Worm (Caenorhabditis elegans) whole organism, young adult: ENCODE results near the gene Y45G5AM.4.

Source experiments
- B0261.1 ChIP-seq: sonication (generic microtip); optimal IDR thresholded peaks from 2 replicates; lab custom pipeline; 2016; ENCODE audit warnings: mild to moderate bottlenecking, missing genetic modification characterization, moderate library complexity, missing compliant biosample characterization
- B0336.3 ChIP-seq: fragments of 200-800 bp; sonication (Bioruptor generic); IDR thresholded peaks from 2 replicates; pipeline ENCODE4 v1.3.6; 2022; ENCODE audit warnings: missing genetic modification characterization, missing compliant biosample characterization
- F10E7.11 ChIP-seq: sonication (generic microtip); optimal IDR thresholded peaks from 2 replicates; lab custom pipeline; 2017; ENCODE audit warnings: mild to moderate bottlenecking, missing genetic modification characterization, moderate library complexity, missing compliant biosample characterization
- F22D6.2 ChIP-seq: sonication (generic microtip); optimal IDR thresholded peaks from 2 replicates; lab custom pipeline; 2016; ENCODE audit warnings: mild to moderate bottlenecking, missing genetic modification characterization, missing compliant biosample characterization
- F52B5.7 ChIP-seq: sonication (generic microtip); optimal IDR thresholded peaks from 2 replicates; lab custom pipeline; 2016; ENCODE audit warnings: mild to moderate bottlenecking, missing genetic modification characterization, missing compliant biosample characterization
- F57A8.1 ChIP-seq: fragments of 200-800 bp; sonication (Bioruptor generic); optimal IDR thresholded peaks from 2 replicates; lab custom pipeline; 2018; ENCODE audit warnings: mild to moderate bottlenecking, missing genetic modification characterization, moderate library complexity, missing compliant biosample characterization
- K12H6.12 ChIP-seq: fragments of 200-800 bp; sonication (Bioruptor generic); optimal IDR thresholded peaks from 2 replicates; lab custom pipeline; 2018; ENCODE audit warnings: mild to moderate bottlenecking, missing genetic modification characterization, missing compliant biosample characterization
- Y56A3A.18 ChIP-seq: fragments of 200-800 bp; sonication (Bioruptor generic); IDR thresholded peaks from 2 replicates; pipeline ENCODE4 v1.3.6; 2022; ENCODE audit warnings: missing genetic modification reagents, missing genetic modification characterization, missing compliant biosample characterization
- Y95B8A.8 ChIP-seq: fragments of 200-800 bp; sonication (Bioruptor generic); IDR thresholded peaks from 2 replicates; pipeline ENCODE4 v1.3.6; 2022; ENCODE audit warnings: missing genetic modification reagents, missing genetic modification characterization, missing compliant biosample characterization
- ZK185.1 ChIP-seq: sonication (generic microtip); optimal IDR thresholded peaks from 2 replicates; lab custom pipeline; 2016; ENCODE audit warnings: mild to moderate bottlenecking, missing genetic modification characterization, missing compliant biosample characterization; ENCODE audit not compliant: poor library complexity, severe bottlenecking
- akir-1 ChIP-seq: fragments of 200-800 bp; sonication (Bioruptor generic); optimal IDR thresholded peaks from 2 replicates; lab custom pipeline; 2018; ENCODE audit warnings: mild to moderate bottlenecking, missing genetic modification characterization, moderate library complexity, missing compliant biosample characterization
- attf-3 ChIP-seq: fragments of 200-800 bp; sonication (Bioruptor generic); conservative IDR thresholded peaks from 2 replicates; pipeline ENCODE4 v1.3.6; 2022; ENCODE audit warnings: missing genetic modification reagents, missing genetic modification characterization, missing compliant biosample characterization
- bed-1 ChIP-seq: fragments of 200-800 bp; sonication (Bioruptor generic); IDR thresholded peaks from 2 replicates; pipeline ENCODE4 v1.3.6; 2022; ENCODE audit warnings: missing genetic modification reagents, missing genetic modification characterization, missing compliant biosample characterization
- cebp-2 ChIP-seq: fragments of 200-800 bp; sonication (Bioruptor generic); IDR thresholded peaks from 2 replicates; pipeline ENCODE4 v1.3.6; 2022; ENCODE audit warnings: missing genetic modification characterization, missing compliant biosample characterization
- ceh-91 ChIP-seq: fragments of 200-800 bp; sonication (Bioruptor generic); IDR thresholded peaks from 2 replicates; pipeline ENCODE4 v1.3.6; 2022; ENCODE audit warnings: missing genetic modification reagents, missing genetic modification characterization, missing compliant biosample characterization
- chd-7 ChIP-seq: sonication (generic microtip); optimal IDR thresholded peaks from 2 replicates; lab custom pipeline; 2016; ENCODE audit warnings: mild to moderate bottlenecking, missing genetic modification characterization, moderate library complexity, missing compliant biosample characterization
- dpff-1 ChIP-seq: sonication (generic microtip); optimal IDR thresholded peaks from 2 replicates; lab custom pipeline; 2017; ENCODE audit warnings: mild to moderate bottlenecking, missing genetic modification characterization, missing compliant biosample characterization
- fkh-3 ChIP-seq: sonication (generic microtip); optimal IDR thresholded peaks from 2 replicates; lab custom pipeline; 2016; ENCODE audit warnings: mild to moderate bottlenecking, missing genetic modification characterization, missing compliant biosample characterization
- gei-17 ChIP-seq: fragments of 200-800 bp; sonication (Bioruptor generic); optimal IDR thresholded peaks from 2 replicates; lab custom pipeline; 2018; ENCODE audit warnings: mild to moderate bottlenecking, missing genetic modification characterization, missing compliant biosample characterization
- hlh-12 ChIP-seq: sonication (generic microtip); optimal IDR thresholded peaks from 2 replicates; lab custom pipeline; 2016; ENCODE audit warnings: missing genetic modification characterization, missing compliant biosample characterization
- lag-1 ChIP-seq: fragments of 200-800 bp; sonication (Bioruptor generic); IDR thresholded peaks from 2 replicates; pipeline ENCODE4 v1.3.6; 2022; ENCODE audit warnings: missing genetic modification reagents, missing genetic modification characterization, missing compliant biosample characterization
- let-526 ChIP-seq: fragments of 200-800 bp; sonication (Bioruptor generic); IDR thresholded peaks from 2 replicates; pipeline ENCODE4 v1.3.6; 2022; ENCODE audit warnings: missing genetic modification reagents, missing genetic modification characterization, missing compliant biosample characterization
- lin-35 ChIP-seq, 3 experiments: fragments of 150-350 bp in 2 of 3; sonication (generic microtip) in 1 of 3; optimal IDR thresholded peaks; 2 replicates each; lab custom pipeline; 2014 to 2018; ENCODE audit warnings: missing biosample characterization in 3 of 3, missing genetic modification characterization in 3 of 3, missing genetic modification reagents in 3 of 3
- lin-40 ChIP-seq: sonication (generic microtip); optimal IDR thresholded peaks from 2 replicates; lab custom pipeline; 2016; ENCODE audit warnings: missing genetic modification characterization, mild to moderate bottlenecking, missing compliant biosample characterization, missing genotype, missing genetic modification reagents
- lin-54 ChIP-seq: fragments of 200-800 bp; sonication (Bioruptor generic); optimal IDR thresholded peaks from 2 replicates; lab custom pipeline; 2018; ENCODE audit warnings: mild to moderate bottlenecking, missing genetic modification characterization, missing compliant biosample characterization
- lir-1 ChIP-seq: fragments of 200-800 bp; sonication (Bioruptor generic); conservative IDR thresholded peaks from 2 replicates; pipeline ENCODE4 v1.3.6; 2022; ENCODE audit warnings: missing genetic modification reagents, missing genetic modification characterization, missing compliant biosample characterization
- lsy-27 ChIP-seq: sonication (generic microtip); optimal IDR thresholded peaks from 2 replicates; lab custom pipeline; 2017; ENCODE audit warnings: missing genetic modification characterization, mild to moderate bottlenecking, missing compliant biosample characterization, antibody characterized with exemption, missing genotype, borderline replicate concordance; ENCODE audit not compliant: insufficient read depth
- madf-6 ChIP-seq: fragments of 200-800 bp; sonication (Bioruptor generic); IDR thresholded peaks from 2 replicates; pipeline ENCODE4 v1.3.6; 2022; ENCODE audit warnings: missing genetic modification reagents, missing genetic modification characterization, missing compliant biosample characterization
- madf-8 ChIP-seq: fragments of 200-800 bp; sonication (Bioruptor generic); conservative IDR thresholded peaks from 2 replicates; pipeline ENCODE4 v1.3.6; 2022; ENCODE audit warnings: missing genetic modification reagents, missing genetic modification characterization, missing compliant biosample characterization
- mcd-1 ChIP-seq: fragments of 200-800 bp; sonication (Bioruptor generic); IDR thresholded peaks from 2 replicates; pipeline ENCODE4 v1.3.6; 2022; ENCODE audit warnings: missing genetic modification reagents, missing genetic modification characterization, missing compliant biosample characterization
- mel-28 ChIP-seq: sonication (generic microtip); optimal IDR thresholded peaks from 2 replicates; lab custom pipeline; 2016; ENCODE audit warnings: borderline replicate concordance, mild to moderate bottlenecking, missing genetic modification characterization, missing compliant biosample characterization
- pbrm-1 ChIP-seq: fragments of 200-800 bp; sonication (Bioruptor generic); IDR thresholded peaks from 2 replicates; pipeline ENCODE4 v1.3.6; 2022; ENCODE audit warnings: missing genetic modification reagents, missing genetic modification characterization, missing compliant biosample characterization
- pha-4 ChIP-seq: fragments of 150-350 bp; sonication (generic microtip); optimal IDR thresholded peaks from 2 replicates; lab custom pipeline; 2014; ENCODE audit warnings: missing biosample characterization, missing genetic modification reagents, missing genetic modification characterization
- sdz-38 ChIP-seq: sonication (generic microtip); optimal IDR thresholded peaks from 2 replicates; lab custom pipeline; 2016; ENCODE audit warnings: missing genotype, missing genetic modification characterization, missing compliant biosample characterization
- somi-1 ChIP-seq: fragments of 200-800 bp; sonication (Bioruptor generic); optimal IDR thresholded peaks from 2 replicates; lab custom pipeline; 2018; ENCODE audit warnings: mild to moderate bottlenecking, missing genetic modification characterization, missing compliant biosample characterization
- sptf-2 ChIP-seq: fragments of 200-800 bp; sonication (Bioruptor generic); optimal IDR thresholded peaks from 2 replicates; lab custom pipeline; 2018; ENCODE audit warnings: mild to moderate bottlenecking, missing genetic modification characterization, missing compliant biosample characterization
- tbp1 ChIP-seq: fragments of 200-800 bp; sonication (Bioruptor generic); optimal IDR thresholded peaks from 2 replicates; lab custom pipeline; 2018; ENCODE audit warnings: mild to moderate bottlenecking, missing genetic modification characterization, missing compliant biosample characterization
- tlf-1 ChIP-seq: fragments of 200-800 bp; sonication (Bioruptor generic); optimal IDR thresholded peaks from 2 replicates; lab custom pipeline; 2018; ENCODE audit warnings: mild to moderate bottlenecking, missing genetic modification characterization, missing compliant biosample characterization
- unc-62 ChIP-seq: fragments of 150-350 bp; optimal IDR thresholded peaks from 2 replicates; lab custom pipeline; 2014; ENCODE audit warnings: missing biosample characterization, missing genetic modification reagents, missing genetic modification characterization
- ztf-18 ChIP-seq: sonication (generic microtip); optimal IDR thresholded peaks from 2 replicates; lab custom pipeline; 2016; ENCODE audit warnings: missing genotype, mild to moderate bottlenecking, missing genetic modification characterization, missing compliant biosample characterization
- ztf-22 ChIP-seq: fragments of 200-800 bp; sonication (Bioruptor generic); optimal IDR thresholded peaks from 2 replicates; lab custom pipeline; 2018; ENCODE audit warnings: mild to moderate bottlenecking, missing genetic modification characterization, moderate library complexity, missing compliant biosample characterization
- ztf-26 ChIP-seq: sonication (generic microtip); optimal IDR thresholded peaks from 2 replicates; lab custom pipeline; 2017; ENCODE audit warnings: missing genetic modification characterization, missing compliant biosample characterization

The Y45G5AM.4 gene

ce11 chrV:4190232-4190631, 27.2 kb downstream of the Y45G5AM.4 start (continued):
- no peak for TF ChIP-seq F22D6.2
- TF ChIP-seq F52B5.7 (tag; lab: Kevin White, UChicago) = no peak
- no peak for TF ChIP-seq ztf-18 (tag; lab: Kevin White, UChicago)
- TF ChIP-seq tlf-1 (GFP tag; lab: Kevin White, UChicago) = no peak
- TF ChIP-seq fkh-3 (tag; lab: Kevin White, UChicago) = peak; percentile 61
- TF ChIP-seq F10E7.11 = no peak
- TF ChIP-seq gei-17 (GFP tag; lab: Kevin White, UChicago) = peak; percentile 30
- no peak for TF ChIP-seq lin-35 (GFP tag; optimal IDR thresholded peaks at IDR 0.05; lab: Kevin White, UChicago)
- no peak; the same call in 1 of the 2 replicates for TF ChIP-seq Y95B8A.8 (GFP tag; lab: Robert Waterston, UW)
- no peak for TF ChIP-seq ZK185.1 (tag; lab: Kevin White, UChicago)
- TF ChIP-seq, all 124 proteins: peak for 21

DNA sequence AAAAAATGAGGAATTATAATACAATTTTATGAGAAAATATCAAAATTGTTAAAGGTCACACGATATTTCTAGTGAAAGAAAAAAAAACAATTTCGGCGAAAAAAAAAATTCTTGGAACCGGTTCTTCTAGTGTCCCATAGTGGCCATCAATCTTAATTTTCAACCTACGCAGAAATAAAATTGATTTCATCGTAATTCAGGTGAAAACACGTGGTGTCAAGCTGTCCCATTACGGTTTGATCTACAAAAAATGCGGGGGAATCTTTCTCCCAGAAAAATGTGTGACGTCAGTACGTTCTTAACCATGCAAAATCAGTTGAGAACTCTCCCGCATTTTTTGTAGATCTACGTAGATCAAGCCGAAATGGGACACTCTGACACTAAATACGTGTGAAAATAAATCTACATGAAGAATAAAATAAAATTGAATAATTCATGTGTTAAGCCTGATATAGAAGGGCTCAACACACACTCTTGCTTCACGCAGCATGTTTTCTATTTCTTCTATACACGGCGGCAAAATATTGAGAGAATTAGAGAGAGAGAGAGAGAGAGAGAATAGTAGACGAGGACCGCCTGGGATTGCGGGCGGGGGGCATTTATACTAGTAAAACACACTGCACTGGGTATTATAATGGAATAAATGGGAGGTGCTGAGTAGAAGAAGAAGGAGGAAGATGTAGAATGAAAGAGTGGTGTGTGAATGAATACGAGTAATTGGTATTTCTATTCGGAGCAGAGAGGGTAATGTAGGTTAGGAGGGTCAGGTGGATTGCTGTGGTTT, 29.9 kb downstream of the Y45G5AM.4 start:
- TF ChIP-seq ztf-26 (tag; lab: Kevin White, UChicago) (peak; percentile 66), ztf-18 (tag; lab: Kevin White, UChicago) (no peak), lin-40 (tag; lab: Kevin White, UChicago) (peak; percentile 24), lin-35 (GFP tag; optimal IDR thresholded peaks at IDR 0.05; lab: Kevin White, UChicago) (peak in 1 of 3 experiments; percentile 20), mel-28 (tag; lab: Kevin White, UChicago) (no peak)

ce11 chrV:4194587-4195211, 31.7 kb downstream of the Y45G5AM.4 start, which contains the start of gene Y45G5AM.9:
Gene Y45G5AM.9, minus strand, starts transcription at chrV:4194637.
- TF ChIP-seq attf-3 (no peak), B0261.1 (no peak), dpff-1 (tag; lab: Kevin White, UChicago) (no peak), ceh-91 (GFP tag; lab: Robert Waterston, UW) (no peak), sdz-38 (tag; lab: Kevin White, UChicago) (no peak), lag-1 (GFP tag; lab: Robert Waterston, UW) (no peak), mcd-1 (GFP tag; lab: Robert Waterston, UW) (peak; percentile 79), hlh-12 (tag; lab: Kevin White, UChicago) (no peak), pbrm-1 (GFP tag; lab: Robert Waterston, UW) (peak; percentile 75), cebp-2 (GFP tag; lab: Robert Waterston, UW) (no peak), B0336.3 (peak; percentile 45; the same call in 1 of the 2 replicates), K12H6.12 (tag; lab: Kevin White, UChicago) (peak; percentile 47), lin-40 (tag; lab: Kevin White, UChicago) (peak; percentile 79), chd-7 (tag; lab: Kevin White, UChicago) (no peak), lin-54 (GFP tag; lab: Kevin White, UChicago) (peak; percentile 53), tlf-1 (GFP tag; lab: Kevin White, UChicago) (no peak), pha-4 (no peak), madf-8 (GFP tag; lab: Robert Waterston, UW) (no peak), F57A8.1 (GFP tag; lab: Kevin White, UChicago) (no peak), somi-1 (no peak), sptf-2 (GFP tag; lab: Kevin White, UChicago) (no peak), Y56A3A.18 (GFP tag; lab: Robert Waterston, UW) (no peak), ZK185.1 (tag; lab: Kevin White, UChicago) (no peak), bed-1 (GFP tag; lab: Robert Waterston, UW) (no peak), lir-1 (GFP tag; lab: Robert Waterston, UW) (no peak), lsy-27 (no peak), tbp1 (GFP tag; lab: Kevin White, UChicago) (peak; percentile 25), F52B5.7 (tag; lab: Kevin White, UChicago) (no peak), ztf-22 (no peak), ztf-26 (tag; lab: Kevin White, UChicago) (peak; percentile 29), akir-1 (no peak), let-526 (GFP tag; lab: Robert Waterston, UW) (no peak), madf-6 (GFP tag; lab: Robert Waterston, UW) (no peak), unc-62 (GFP tag; lab: Kevin White, UChicago) (no peak), ztf-18 (tag; lab: Kevin White, UChicago) (peak; percentile 94)
